Worm (Caenorhabditis elegans) whole organism, L1 larva: Measurements from ENCODE around the gene K01D12.5.

Source experiments
- C04F5.9 ChIP-seq: sonication (generic microtip); optimal IDR thresholded peaks from 2 replicates; lab custom pipeline; 2016; ENCODE audit warnings: missing genetic modification characterization, missing compliant biosample characterization
- C34B4.2 ChIP-seq: sonication (generic microtip); optimal IDR thresholded peaks from 2 replicates; lab custom pipeline; 2017; ENCODE audit warnings: mild to moderate bottlenecking, missing genetic modification characterization, missing compliant biosample characterization
- Y116A8C.19 ChIP-seq: sonication (generic microtip); optimal IDR thresholded peaks from 2 replicates; lab custom pipeline; 2016; ENCODE audit warnings: missing compliant biosample characterization, missing genetic modification characterization, borderline replicate concordance
- aly-2 ChIP-seq: fragments of 150-350 bp; optimal IDR thresholded peaks from 2 replicates; lab custom pipeline; 2014; ENCODE audit warnings: missing biosample characterization, missing genetic modification characterization
- ama-1 ChIP-seq: fragments of 150-350 bp; optimal IDR thresholded peaks from 2 replicates; lab custom pipeline; 2014
- ceh-63 ChIP-seq: fragments of 200-800 bp; sonication (Bioruptor generic); optimal IDR thresholded peaks from 2 replicates; lab custom pipeline; 2018; ENCODE audit warnings: mild to moderate bottlenecking, missing genetic modification characterization, missing compliant biosample characterization
- ceh-88 ChIP-seq: fragments of 200-800 bp; sonication (Bioruptor generic); IDR thresholded peaks from 2 replicates; pipeline ENCODE4 v1.3.6; 2022; ENCODE audit warnings: missing genetic modification characterization, missing compliant biosample characterization
- ceh-90 ChIP-seq: sonication (generic microtip); optimal IDR thresholded peaks from 2 replicates; lab custom pipeline; 2016; ENCODE audit warnings: missing genetic modification characterization, missing compliant biosample characterization
- dpl-1 ChIP-seq, 3 experiments: fragments of 150-350 bp in 2 of 3; sonication (generic microtip) in 1 of 3; optimal IDR thresholded peaks; 2 replicates each; lab custom pipeline; 2014 to 2017; ENCODE audit warnings: missing biosample characterization in 3 of 3, missing genetic modification characterization in 3 of 3, missing genetic modification reagents in 3 of 3
- dsc-1 ChIP-seq: sonication (generic microtip); optimal IDR thresholded peaks from 2 replicates; lab custom pipeline; 2016; ENCODE audit warnings: mild to moderate bottlenecking, missing genetic modification characterization, missing compliant biosample characterization
- efl-3 ChIP-seq: fragments of 200-800 bp; sonication (Bioruptor generic); optimal IDR thresholded peaks from 2 replicates; lab custom pipeline; 2018; ENCODE audit warnings: mild to moderate bottlenecking, missing genetic modification characterization, missing compliant biosample characterization
- egl-13 ChIP-seq: sonication (generic microtip); optimal IDR thresholded peaks from 2 replicates; lab custom pipeline; 2016; ENCODE audit warnings: missing genotype, missing genetic modification reagents, missing genetic modification characterization, missing compliant biosample characterization
- elt-2 ChIP-seq: sonication (generic microtip); optimal IDR thresholded peaks from 2 replicates; lab custom pipeline; 2016; ENCODE audit warnings: missing genetic modification characterization, mild to moderate bottlenecking, inconsistent platforms, missing compliant biosample characterization, missing genetic modification reagents
- ets-5 ChIP-seq: fragments of 200-800 bp; sonication (Bioruptor generic); IDR thresholded peaks from 2 replicates; pipeline ENCODE4 v1.3.6; 2022; ENCODE audit warnings: missing genetic modification characterization, missing compliant biosample characterization
- fkh-8 ChIP-seq: sonication (generic microtip); optimal IDR thresholded peaks from 2 replicates; lab custom pipeline; 2016; ENCODE audit warnings: mild to moderate bottlenecking, missing genetic modification characterization, missing compliant biosample characterization
- grh-1 ChIP-seq: fragments of 200-800 bp; sonication (Bioruptor generic); IDR thresholded peaks from 2 replicates; pipeline ENCODE4 v1.3.6; 2022; ENCODE audit warnings: missing genetic modification reagents, missing genetic modification characterization, missing compliant biosample characterization
- isw-1 ChIP-seq: fragments of 200-800 bp; sonication (Bioruptor generic); IDR thresholded peaks from 2 replicates; pipeline ENCODE4 v1.3.6; 2022; ENCODE audit warnings: missing genetic modification characterization, missing compliant biosample characterization
- jun-1 ChIP-seq: fragments of 150-350 bp; optimal IDR thresholded peaks from 2 replicates; lab custom pipeline; 2014; ENCODE audit warnings: missing biosample characterization, missing genetic modification reagents, missing genetic modification characterization
- lin-13 ChIP-seq: fragments of 150-350 bp; optimal IDR thresholded peaks from 2 replicates; lab custom pipeline; 2014; ENCODE audit warnings: missing biosample characterization, missing genetic modification reagents, missing genetic modification characterization
- lin-14 ChIP-seq: fragments of 200-800 bp; sonication (Bioruptor generic); optimal IDR thresholded peaks from 2 replicates; lab custom pipeline; 2018; ENCODE audit warnings: mild to moderate bottlenecking, missing genetic modification characterization, moderate library complexity, missing compliant biosample characterization
- lin-15B ChIP-seq: fragments of 150-350 bp; sonication (generic microtip); optimal IDR thresholded peaks from 3 replicates; lab custom pipeline; 2014; ENCODE audit warnings: missing biosample characterization, missing genetic modification characterization
- lin-39 ChIP-seq: fragments of 150-350 bp; optimal IDR thresholded peaks from 2 replicates; lab custom pipeline; 2014; ENCODE audit warnings: missing biosample characterization, missing genetic modification reagents, missing genetic modification characterization
- lir-3 ChIP-seq: sonication (generic microtip); optimal IDR thresholded peaks from 2 replicates; lab custom pipeline; 2016; ENCODE audit warnings: mild to moderate bottlenecking, missing genetic modification characterization, moderate library complexity, missing compliant biosample characterization; ENCODE audit not compliant: poor library complexity
- lsy-2 ChIP-seq, 2 experiments: fragments of 150-350 bp; optimal IDR thresholded peaks; 2 replicates each; lab custom pipeline; 2014; ENCODE audit warnings: missing biosample characterization in 2 of 2, missing genetic modification characterization in 2 of 2
- mdl-1 ChIP-seq, 2 experiments: fragments of 150-350 bp; optimal IDR thresholded peaks; 2 replicates each; lab custom pipeline; 2014 to 2017; ENCODE audit warnings: missing biosample characterization in 2 of 2, missing genetic modification characterization in 2 of 2, inconsistent platforms in 1 of 2
- mef-2 ChIP-seq: fragments of 150-350 bp; optimal IDR thresholded peaks from 2 replicates; lab custom pipeline; 2014; ENCODE audit warnings: missing biosample characterization, missing genetic modification characterization
- mep-1 ChIP-seq: fragments of 150-350 bp; optimal IDR thresholded peaks from 2 replicates; lab custom pipeline; 2014; ENCODE audit warnings: missing biosample characterization, missing genetic modification characterization
- nhr-11 ChIP-seq: fragments of 150-350 bp; optimal IDR thresholded peaks from 2 replicates; lab custom pipeline; 2014; ENCODE audit warnings: missing biosample characterization, missing genetic modification characterization
- nhr-12 ChIP-seq: sonication (generic microtip); optimal IDR thresholded peaks from 2 replicates; lab custom pipeline; 2017; ENCODE audit warnings: missing biosample characterization, missing genetic modification characterization
- nhr-20 ChIP-seq: sonication (generic microtip); optimal IDR thresholded peaks from 2 replicates; lab custom pipeline; 2016; ENCODE audit warnings: mild to moderate bottlenecking, missing genetic modification characterization, missing compliant biosample characterization
- nhr-237 ChIP-seq: fragments of 150-350 bp; optimal IDR thresholded peaks from 2 replicates; lab custom pipeline; 2014; ENCODE audit warnings: missing biosample characterization, missing genetic modification characterization
- nhr-47 ChIP-seq: sonication (generic microtip); optimal IDR thresholded peaks from 2 replicates; lab custom pipeline; 2016; ENCODE audit warnings: mild to moderate bottlenecking, missing genetic modification characterization, moderate library complexity, missing compliant biosample characterization
- nhr-71 ChIP-seq: sonication (generic microtip); optimal IDR thresholded peaks from 2 replicates; lab custom pipeline; 2016; ENCODE audit warnings: mild to moderate bottlenecking, missing genetic modification characterization, moderate library complexity, missing compliant biosample characterization
- nhr-76 ChIP-seq: sonication (generic microtip); optimal IDR thresholded peaks from 2 replicates; lab custom pipeline; 2017; ENCODE audit warnings: missing biosample characterization, missing genetic modification characterization
- nhr-77 ChIP-seq: fragments of 150-350 bp; optimal IDR thresholded peaks from 2 replicates; lab custom pipeline; 2014; ENCODE audit warnings: missing biosample characterization, missing genetic modification characterization
- nhr-84 ChIP-seq: sonication (generic microtip); optimal IDR thresholded peaks from 2 replicates; lab custom pipeline; 2017; ENCODE audit warnings: missing biosample characterization, missing genetic modification characterization
- nhr-85 ChIP-seq: sonication (generic microtip); peaks from one replicate; lab custom pipeline; 2016; ENCODE audit warnings: missing genetic modification characterization, inconsistent platforms, missing compliant biosample characterization
- nhr-90 ChIP-seq: sonication (generic microtip); optimal IDR thresholded peaks from 2 replicates; lab custom pipeline; 2016; ENCODE audit warnings: mild to moderate bottlenecking, missing genetic modification characterization, missing compliant biosample characterization; ENCODE audit not compliant: poor library complexity
- pqm-1 ChIP-seq: sonication (generic microtip); optimal IDR thresholded peaks from 3 replicates; lab custom pipeline; 2017; ENCODE audit warnings: missing biosample characterization, missing genetic modification characterization
- snpc-4 ChIP-seq: fragments of 150-350 bp; optimal IDR thresholded peaks from 2 replicates; lab custom pipeline; 2014; ENCODE audit warnings: missing biosample characterization, missing genetic modification characterization
- sox-4 ChIP-seq: sonication (generic microtip); optimal IDR thresholded peaks from 2 replicates; lab custom pipeline; 2016; ENCODE audit warnings: missing genetic modification characterization, missing compliant biosample characterization
- sptf-1 ChIP-seq: fragments of 150-350 bp; optimal IDR thresholded peaks from 2 replicates; lab custom pipeline; 2014; ENCODE audit warnings: missing biosample characterization, missing genetic modification characterization
- sup-37 ChIP-seq: fragments of 200-800 bp; sonication (Bioruptor generic); optimal IDR thresholded peaks from 2 replicates; lab custom pipeline; 2018; ENCODE audit warnings: mild to moderate bottlenecking, missing genetic modification characterization, missing compliant biosample characterization
- swsn-7 ChIP-seq: sonication (generic microtip); optimal IDR thresholded peaks from 2 replicates; lab custom pipeline; 2016; ENCODE audit warnings: missing genetic modification characterization, missing compliant biosample characterization
- tbx-2 ChIP-seq: sonication (generic microtip); optimal IDR thresholded peaks from 2 replicates; lab custom pipeline; 2016; ENCODE audit warnings: missing genetic modification characterization, missing compliant biosample characterization
- tlp-1 ChIP-seq: fragments of 150-350 bp; optimal IDR thresholded peaks from 2 replicates; lab custom pipeline; 2014; ENCODE audit warnings: missing biosample characterization, missing genetic modification characterization
- vab-15 ChIP-seq: sonication (generic microtip); optimal IDR thresholded peaks from 2 replicates; lab custom pipeline; 2017; ENCODE audit warnings: missing genotype, mild to moderate bottlenecking, missing genetic modification characterization, missing compliant biosample characterization
- zag-1 ChIP-seq: fragments of 150-350 bp; optimal IDR thresholded peaks from 2 replicates; lab custom pipeline; 2014; ENCODE audit warnings: missing biosample characterization, missing genetic modification characterization
- zip-4 ChIP-seq: fragments of 200-800 bp; sonication (Bioruptor generic); optimal IDR thresholded peaks from 2 replicates; lab custom pipeline; 2018; ENCODE audit warnings: mild to moderate bottlenecking, missing genetic modification characterization, moderate library complexity, missing compliant biosample characterization
- ztf-11 ChIP-seq, 2 experiments: sonication (generic microtip); optimal IDR thresholded peaks; 2 replicates each; lab custom pipeline; 2016 to 2017; ENCODE audit warnings: missing genetic modification characterization in 2 of 2, missing biosample characterization in 1 of 2, missing compliant biosample characterization in 1 of 2
- ztf-4 ChIP-seq: fragments of 150-350 bp; optimal IDR thresholded peaks from 2 replicates; lab custom pipeline; 2014; ENCODE audit warnings: missing biosample characterization, missing genetic modification characterization

The K01D12.5 gene

ce11 chrV:12400677-12401236 lies 3.1 kb downstream of the K01D12.5 start, which contains the start of the genes K01D12.20 and miga-1 (continued):
- TF ChIP-seq ztf-4 (tag; lab: Kevin White, UChicago) (no peak), Y116A8C.19 (tag; lab: Kevin White, UChicago) (no peak), aly-2 (no peak), sox-4 (tag; lab: Kevin White, UChicago) (no peak), nhr-76 (tag; lab: Kevin White, UChicago) (no peak), lin-14 (GFP tag; lab: Kevin White, UChicago) (no peak), dpl-1 (GFP tag; optimal IDR thresholded peaks at IDR 0.05; lab: Kevin White, UChicago) (peak; percentile 37 to 55 (median 46)), nhr-20 (peak; percentile 46), lin-15B (peak; percentile 28), lir-3 (tag; lab: Kevin White, UChicago) (no peak), dsc-1 (tag; lab: Kevin White, UChicago) (peak; percentile 42), C04F5.9 (tag; lab: Kevin White, UChicago) (no peak), nhr-11 (tag; lab: Kevin White, UChicago) (no peak), grh-1 (GFP tag; lab: Robert Waterston, UW) (no peak), mep-1 (tag; lab: Kevin White, UChicago) (peak; percentile 59), ceh-88 (GFP tag; lab: Robert Waterston, UW) (no peak), swsn-7 (tag; lab: Kevin White, UChicago) (peak; percentile 43), zag-1 (tag; lab: Kevin White, UChicago) (no peak), lin-39 (tag; lab: Kevin White, UChicago) (no peak), lin-13 (GFP tag; lab: Kevin White, UChicago) (no peak), elt-2 (tag; lab: Kevin White, UChicago) (peak; percentile 34), sup-37 (GFP tag; lab: Kevin White, UChicago) (no peak), tbx-2 (peak; percentile 31), C34B4.2 (tag; lab: Kevin White, UChicago) (no peak), sptf-1 (tag; lab: Kevin White, UChicago) (no peak), nhr-84 (tag; lab: Kevin White, UChicago) (no peak), jun-1 (no peak), efl-3 (no peak), lsy-2 (tag; optimal IDR thresholded peaks at IDR 0.05; lab: Kevin White, UChicago) (peak; percentile 55 to 62), nhr-47 (tag; lab: Kevin White, UChicago) (peak; percentile 56), vab-15 (tag; lab: Kevin White, UChicago) (no peak), nhr-71 (tag; lab: Kevin White, UChicago) (peak; percentile 42), ceh-90 (no peak), nhr-12 (tag; lab: Kevin White, UChicago) (no peak), nhr-90 (tag; lab: Kevin White, UChicago) (peak; percentile 49), mef-2 (no peak), tlp-1 (no peak), nhr-85 (tag; lab: Kevin White, UChicago) (no peak), snpc-4 (no peak), isw-1 (GFP tag; lab: Robert Waterston, UW) (no peak), ets-5 (GFP tag; lab: Robert Waterston, UW) (no peak), zip-4 (no peak)

DNA sequence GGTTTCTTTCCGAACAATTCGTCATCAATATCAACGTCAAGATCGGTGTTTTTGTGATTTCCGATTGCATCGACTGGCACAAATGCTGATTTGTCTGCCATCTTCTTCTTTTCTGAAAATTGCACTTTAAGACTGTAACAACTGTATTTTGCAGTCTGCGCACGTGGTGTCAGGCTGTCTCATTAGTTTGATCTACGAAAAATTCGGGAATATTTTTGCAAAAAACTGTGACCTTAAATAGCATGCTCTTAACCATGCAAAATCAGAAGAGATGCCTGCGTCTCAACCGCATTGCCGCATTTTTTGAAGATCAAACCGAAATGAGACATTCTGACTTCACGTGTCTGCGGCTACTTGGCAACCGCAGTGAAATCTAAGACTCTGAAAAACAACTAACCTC lies 3.7 kb downstream of the K01D12.5 start, which contains the start of gene K01D12.7:
K01D12.7 (minus strand) TSS at position 101 of the 400 bp plus-strand sequence.
- no peak for TF ChIP-seq nhr-237 (tag; lab: Kevin White, UChicago)
- TF ChIP-seq lsy-2 (tag; optimal IDR thresholded peaks at IDR 0.05; lab: Kevin White, UChicago) = no peak
- TF ChIP-seq ztf-11 (tag; optimal IDR thresholded peaks at IDR 0.05; lab: Kevin White, UChicago) = no peak
- TF ChIP-seq lin-39 (tag; lab: Kevin White, UChicago) = no peak
- no peak for TF ChIP-seq fkh-8 (tag; lab: Kevin White, UChicago)
- TF ChIP-seq lir-3 (tag; lab: Kevin White, UChicago) = no peak
- TF ChIP-seq nhr-85 (tag; lab: Kevin White, UChicago) = no peak
- TF ChIP-seq lin-14 (GFP tag; lab: Kevin White, UChicago) = no peak
- no peak for TF ChIP-seq mdl-1 (tag; optimal IDR thresholded peaks at IDR 0.05; lab: Kevin White, UChicago)
- no peak for TF ChIP-seq egl-13 (tag; lab: Kevin White, UChicago)
- no peak for TF ChIP-seq ceh-63 (GFP tag; lab: Kevin White, UChicago)
- no peak for TF ChIP-seq dsc-1 (tag; lab: Kevin White, UChicago)
- TF ChIP-seq nhr-77 = no peak
- TF ChIP-seq ama-1 = no peak
- no peak for TF ChIP-seq sptf-1 (tag; lab: Kevin White, UChicago)
- no peak for TF ChIP-seq C34B4.2 (tag; lab: Kevin White, UChicago)
- no peak for TF ChIP-seq pqm-1
- no peak for TF ChIP-seq snpc-4
- no peak for TF ChIP-seq nhr-84 (tag; lab: Kevin White, UChicago)
